Worm (Caenorhabditis elegans) whole organism, late embryonic: ENCODE results near the gene idpb-2.

Source experiments
- C08G9.2 ChIP-seq: sonication (generic microtip); optimal IDR thresholded peaks from 2 replicates; lab custom pipeline; 2016; ENCODE audit warnings: mild to moderate bottlenecking, missing genetic modification characterization, moderate library complexity, missing compliant biosample characterization
- C38D4.7 ChIP-seq: fragments of 200-800 bp; sonication (Bioruptor generic); optimal IDR thresholded peaks from 2 replicates; lab custom pipeline; 2018; ENCODE audit warnings: mild to moderate bottlenecking, missing genetic modification characterization, moderate library complexity, missing compliant biosample characterization
- F13H6.1 ChIP-seq: sonication (generic microtip); optimal IDR thresholded peaks from 2 replicates; lab custom pipeline; 2016; ENCODE audit warnings: missing genetic modification characterization, missing compliant biosample characterization
- T23F11.4 ChIP-seq: fragments of 200-800 bp; sonication (Bioruptor generic); optimal IDR thresholded peaks from 2 replicates; lab custom pipeline; 2018; ENCODE audit warnings: mild to moderate bottlenecking, missing genetic modification characterization, missing compliant biosample characterization
- Y22D7AL.16 ChIP-seq: sonication (generic microtip); optimal IDR thresholded peaks from 2 replicates; lab custom pipeline; 2016; ENCODE audit warnings: missing genetic modification characterization, missing compliant biosample characterization
- ceh-14 ChIP-seq: sonication (generic microtip); optimal IDR thresholded peaks from 2 replicates; lab custom pipeline; 2016; ENCODE audit warnings: missing genotype, missing genetic modification characterization, missing compliant biosample characterization
- ceh-2 ChIP-seq: sonication (generic microtip); optimal IDR thresholded peaks from 2 replicates; lab custom pipeline; 2016; ENCODE audit warnings: missing genotype, missing genetic modification characterization, missing compliant biosample characterization
- ceh-22 ChIP-seq: sonication (generic microtip); optimal IDR thresholded peaks from 2 replicates; lab custom pipeline; 2017; ENCODE audit warnings: missing biosample characterization, missing genetic modification characterization
- ceh-24 ChIP-seq: sonication (generic microtip); optimal IDR thresholded peaks from 2 replicates; lab custom pipeline; 2016; ENCODE audit warnings: mild to moderate bottlenecking, missing genetic modification characterization, missing compliant biosample characterization
- ceh-30 ChIP-seq: fragments of 150-350 bp; optimal IDR thresholded peaks from 2 replicates; lab custom pipeline; 2014; ENCODE audit warnings: missing biosample characterization, missing genetic modification characterization
- ceh-31 ChIP-seq: sonication (generic microtip); optimal IDR thresholded peaks from 2 replicates; lab custom pipeline; 2016; ENCODE audit warnings: missing genetic modification characterization, missing compliant biosample characterization
- ceh-34 ChIP-seq: sonication (generic microtip); optimal IDR thresholded peaks from 2 replicates; lab custom pipeline; 2016; ENCODE audit warnings: mild to moderate bottlenecking, missing genetic modification characterization, missing compliant biosample characterization
- ceh-48 ChIP-seq: sonication (generic microtip); optimal IDR thresholded peaks from 2 replicates; lab custom pipeline; 2016; ENCODE audit warnings: missing genetic modification characterization, inconsistent platforms, missing compliant biosample characterization
- ceh-9 ChIP-seq: sonication (generic microtip); optimal IDR thresholded peaks from 2 replicates; lab custom pipeline; 2016; ENCODE audit warnings: mild to moderate bottlenecking, missing genetic modification characterization, inconsistent platforms, missing compliant biosample characterization
- che-1 ChIP-seq: sonication (generic microtip); optimal IDR thresholded peaks from 2 replicates; lab custom pipeline; 2016; ENCODE audit warnings: mild to moderate bottlenecking, missing genetic modification characterization, missing compliant biosample characterization
- ets-4 ChIP-seq: sonication (generic microtip); optimal IDR thresholded peaks from 2 replicates; lab custom pipeline; 2016; ENCODE audit warnings: missing genetic modification characterization, missing compliant biosample characterization
- eyg-1 ChIP-seq: sonication (generic microtip); optimal IDR thresholded peaks from 2 replicates; lab custom pipeline; 2016; ENCODE audit warnings: missing genotype, missing genetic modification characterization, missing compliant biosample characterization
- fax-1 ChIP-seq: sonication (generic microtip); optimal IDR thresholded peaks from 2 replicates; lab custom pipeline; 2016; ENCODE audit warnings: missing genotype, missing genetic modification characterization, missing compliant biosample characterization
- gmeb-2 ChIP-seq: sonication (generic microtip); optimal IDR thresholded peaks from 2 replicates; lab custom pipeline; 2016; ENCODE audit warnings: missing genetic modification characterization, inconsistent platforms, missing compliant biosample characterization
- hlh-13 ChIP-seq: fragments of 200-800 bp; sonication (Bioruptor generic); optimal IDR thresholded peaks from 2 replicates; lab custom pipeline; 2018; ENCODE audit warnings: mild to moderate bottlenecking, missing genetic modification characterization, missing compliant biosample characterization
- hlh-30 ChIP-seq: sonication (generic microtip); optimal IDR thresholded peaks from 2 replicates; lab custom pipeline; 2017; ENCODE audit warnings: antibody characterized with exemption, missing genetic modification characterization, missing compliant biosample characterization; ENCODE audit not compliant: insufficient read depth
- hlh-6 ChIP-seq: sonication (generic microtip); optimal IDR thresholded peaks from 2 replicates; lab custom pipeline; 2016; ENCODE audit warnings: missing genotype, missing genetic modification characterization, missing compliant biosample characterization
- hlh-8 ChIP-seq: sonication (generic microtip); optimal IDR thresholded peaks from 2 replicates; lab custom pipeline; 2016; ENCODE audit warnings: missing genotype, missing genetic modification characterization, missing compliant biosample characterization
- lim-6 ChIP-seq: sonication (generic microtip); optimal IDR thresholded peaks from 2 replicates; lab custom pipeline; 2016; ENCODE audit warnings: missing genetic modification characterization, missing compliant biosample characterization
- lin-11 ChIP-seq: fragments of 200-800 bp; sonication (Bioruptor generic); optimal IDR thresholded peaks from 2 replicates; lab custom pipeline; 2018; ENCODE audit warnings: mild to moderate bottlenecking, missing genetic modification characterization, missing compliant biosample characterization
- nfya-1 ChIP-seq: sonication (generic microtip); optimal IDR thresholded peaks from 2 replicates; lab custom pipeline; 2017; ENCODE audit warnings: missing genetic modification characterization, mild to moderate bottlenecking, missing compliant biosample characterization, antibody characterized with exemption, moderate library complexity
- npax-4 ChIP-seq: sonication (generic microtip); optimal IDR thresholded peaks from 2 replicates; lab custom pipeline; 2016; ENCODE audit warnings: missing genetic modification characterization, missing compliant biosample characterization
- odd-2 ChIP-seq: sonication (generic microtip); optimal IDR thresholded peaks from 2 replicates; lab custom pipeline; 2017; ENCODE audit warnings: antibody characterized with exemption, mild to moderate bottlenecking, missing genetic modification characterization, missing compliant biosample characterization
- pax-1 ChIP-seq: fragments of 150-350 bp; optimal IDR thresholded peaks from 2 replicates; lab custom pipeline; 2014; ENCODE audit warnings: missing biosample characterization, missing genetic modification characterization
- pha-2 ChIP-seq: sonication (generic microtip); optimal IDR thresholded peaks from 2 replicates; lab custom pipeline; 2017; ENCODE audit warnings: mild to moderate bottlenecking, missing genetic modification characterization, missing compliant biosample characterization
- pqm-1 ChIP-seq: sonication (generic microtip); optimal IDR thresholded peaks from 2 replicates; lab custom pipeline; 2016; ENCODE audit warnings: missing genetic modification characterization, missing compliant biosample characterization
- rnt-1 ChIP-seq: sonication (generic microtip); optimal IDR thresholded peaks from 2 replicates; lab custom pipeline; 2016; ENCODE audit warnings: missing genetic modification characterization, missing compliant biosample characterization
- sox-4 ChIP-seq: sonication (generic microtip); optimal IDR thresholded peaks from 2 replicates; lab custom pipeline; 2017; ENCODE audit warnings: mild to moderate bottlenecking, missing genetic modification characterization, inconsistent platforms, missing compliant biosample characterization
- syd-9 ChIP-seq: sonication (generic microtip); optimal IDR thresholded peaks from 2 replicates; lab custom pipeline; 2016; ENCODE audit warnings: mild to moderate bottlenecking, missing genetic modification characterization, moderate library complexity, missing compliant biosample characterization
- tbx-2 ChIP-seq: sonication (generic microtip); optimal IDR thresholded peaks from 2 replicates; lab custom pipeline; 2016; ENCODE audit warnings: missing genetic modification characterization, missing compliant biosample characterization
- tbx-7 ChIP-seq: sonication (generic microtip); optimal IDR thresholded peaks from 2 replicates; lab custom pipeline; 2016; ENCODE audit warnings: missing genotype, missing genetic modification characterization, missing compliant biosample characterization
- ttx-3 ChIP-seq: sonication (generic microtip); optimal IDR thresholded peaks from 2 replicates; lab custom pipeline; 2016; ENCODE audit warnings: missing genetic modification reagents, missing genetic modification characterization, missing compliant biosample characterization
- unc-42 ChIP-seq: sonication (generic microtip); optimal IDR thresholded peaks from 2 replicates; lab custom pipeline; 2016; ENCODE audit warnings: missing genotype, missing genetic modification characterization, missing compliant biosample characterization
- unc-55 ChIP-seq: sonication (generic microtip); optimal IDR thresholded peaks from 2 replicates; lab custom pipeline; 2017; ENCODE audit warnings: missing biosample characterization, missing genetic modification reagents, missing genetic modification characterization
- unc-86 ChIP-seq: sonication (generic microtip); optimal IDR thresholded peaks from 2 replicates; lab custom pipeline; 2016; ENCODE audit warnings: missing genetic modification characterization, missing compliant biosample characterization
- zip-5 ChIP-seq: sonication (generic microtip); optimal IDR thresholded peaks from 2 replicates; lab custom pipeline; 2016; ENCODE audit warnings: missing genetic modification characterization, missing compliant biosample characterization
- ztf-16 ChIP-seq: sonication (generic microtip); optimal IDR thresholded peaks from 2 replicates; lab custom pipeline; 2017; ENCODE audit warnings: missing genetic modification characterization, missing compliant biosample characterization

Gene idpb-2

DNA sequence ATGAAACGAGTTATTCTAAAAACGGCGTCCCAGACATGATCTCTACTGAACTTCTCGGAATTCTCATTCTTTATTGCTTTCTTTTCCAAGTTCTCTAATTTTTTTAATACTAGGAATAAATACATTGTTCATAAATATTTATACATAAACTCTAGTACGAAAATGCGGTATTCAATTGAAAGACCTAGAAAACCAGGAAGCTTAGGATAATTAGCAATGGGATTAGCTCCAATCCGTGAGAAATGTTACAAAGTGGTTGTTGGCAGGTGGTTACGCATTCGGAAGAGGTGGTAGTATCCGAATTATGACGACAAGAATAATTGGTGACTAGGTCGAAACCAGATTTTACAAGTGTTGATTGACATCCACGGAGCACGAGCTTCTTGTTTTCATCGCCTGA lies 2.5 kb downstream of the idpb-2 start:
- TF ChIP-seq nfya-1 (tag; lab: Kevin White, UChicago) (no peak), rnt-1 (no peak), ceh-31 (tag; lab: Kevin White, UChicago) (no peak), ceh-22 (no peak), hlh-6 (tag; lab: Kevin White, UChicago) (no peak), tbx-7 (tag; lab: Kevin White, UChicago) (no peak), ceh-30 (tag; lab: Kevin White, UChicago) (no peak), lin-11 (tag; lab: Kevin White, UChicago) (no peak), unc-86 (tag; lab: Kevin White, UChicago) (no peak), npax-4 (tag; lab: Kevin White, UChicago) (no peak), ets-4 (no peak), pax-1 (tag; lab: Kevin White, UChicago) (no peak)

DNA sequence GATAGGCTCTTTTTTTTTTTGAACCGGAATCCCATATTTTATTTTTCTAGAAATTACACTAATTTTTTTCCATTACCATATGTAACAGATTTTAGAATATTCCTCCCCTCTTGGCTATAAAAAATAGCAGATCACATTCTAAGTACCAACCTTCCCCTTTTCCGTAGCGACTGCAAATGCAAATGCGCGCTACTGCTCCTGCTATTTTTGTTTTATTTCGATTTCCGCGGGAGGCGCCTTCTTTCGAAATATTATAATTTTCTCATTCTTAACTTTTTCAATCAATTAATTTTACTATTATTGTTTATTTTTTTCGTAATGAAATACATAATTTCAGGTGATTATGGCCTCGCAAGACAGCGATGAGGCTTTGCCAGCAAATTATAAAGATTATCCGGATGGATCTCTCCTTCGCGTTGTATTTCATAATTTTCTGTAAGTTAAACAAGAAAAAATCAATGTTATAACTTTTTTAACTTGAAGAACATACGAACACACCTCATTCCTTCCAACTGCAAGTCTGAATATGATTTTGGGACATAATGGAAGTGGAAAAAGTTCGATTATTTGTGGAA lies 7.5 kb downstream of the idpb-2 start, which contains the start of gene smc-5:
Gene smc-5 (plus strand): TSS at position 332 of the 575 bp plus-strand sequence.
- TF ChIP-seq hlh-13 (GFP tag; lab: Kevin White, UChicago), result no peak
- TF ChIP-seq ets-4, result peak; percentile 57
- TF ChIP-seq npax-4 (tag; lab: Kevin White, UChicago), result no peak
- TF ChIP-seq gmeb-2 (tag; lab: Kevin White, UChicago), result no peak
- peak; percentile 16 for TF ChIP-seq pax-1 (tag; lab: Kevin White, UChicago)
- peak; percentile 63 for TF ChIP-seq C08G9.2
- no peak for TF ChIP-seq pha-2 (tag; lab: Kevin White, UChicago)
- peak; percentile 36 for TF ChIP-seq F13H6.1 (tag; lab: Kevin White, UChicago)
- peak; percentile 23 for TF ChIP-seq pqm-1 (tag; lab: Kevin White, UChicago)
- TF ChIP-seq tbx-2 (tag; lab: Kevin White, UChicago), result peak; percentile 73
- TF ChIP-seq eyg-1 (tag; lab: Kevin White, UChicago), result no peak
- TF ChIP-seq ceh-14 (tag; lab: Kevin White, UChicago), result peak; percentile 52
- TF ChIP-seq ttx-3 (tag; lab: Kevin White, UChicago), result no peak
- no peak for TF ChIP-seq unc-55
- no peak for TF ChIP-seq syd-9 (tag; lab: Kevin White, UChicago)
- TF ChIP-seq ceh-2, result peak; percentile 69
- TF ChIP-seq lim-6 (tag; lab: Kevin White, UChicago), result peak; percentile 25
- peak; percentile 43 for TF ChIP-seq tbx-7 (tag; lab: Kevin White, UChicago)
- no peak for TF ChIP-seq ceh-9 (tag; lab: Kevin White, UChicago)
- TF ChIP-seq sox-4, result no peak
- TF ChIP-seq hlh-30, result no peak
- TF ChIP-seq unc-42 (tag; lab: Kevin White, UChicago), result peak; percentile 56
- TF ChIP-seq zip-5 (tag; lab: Kevin White, UChicago), result peak; percentile 43
- peak; percentile 68 for TF ChIP-seq ceh-34 (tag; lab: Kevin White, UChicago)
- TF ChIP-seq che-1 (tag; lab: Kevin White, UChicago), result no peak
- no peak for TF ChIP-seq T23F11.4 (GFP tag; lab: Kevin White, UChicago)
- TF ChIP-seq Y22D7AL.16 (tag; lab: Kevin White, UChicago), result no peak
- TF ChIP-seq ceh-31 (tag; lab: Kevin White, UChicago), result peak; percentile 91
- TF ChIP-seq hlh-8 (tag; lab: Kevin White, UChicago), result peak; percentile 13
- TF ChIP-seq odd-2, result no peak
- peak; percentile 58 for TF ChIP-seq fax-1 (tag; lab: Kevin White, UChicago)
- TF ChIP-seq rnt-1, result peak; percentile 52
- peak; percentile 38 for TF ChIP-seq nfya-1 (tag; lab: Kevin White, UChicago)
- TF ChIP-seq unc-86 (tag; lab: Kevin White, UChicago), result no peak
- no peak for TF ChIP-seq ceh-24 (tag; lab: Kevin White, UChicago)
- peak; percentile 14 for TF ChIP-seq ztf-16 (tag; lab: Kevin White, UChicago)
- no peak for TF ChIP-seq C38D4.7 (GFP tag; lab: Kevin White, UChicago)
- no peak for TF ChIP-seq hlh-6 (tag; lab: Kevin White, UChicago)
- TF ChIP-seq ceh-48 (tag; lab: Kevin White, UChicago), result no peak
